Worm (Caenorhabditis elegans): ENCODE measurements around the gene skr-21.

ce11 chrX:13210478-13210877 lies 16.0 kb downstream of the skr-21 start:
- TF ChIP-seq B0310.2 (tag; optimal IDR thresholded peaks at IDR 0.05): no peak
- TF ChIP-seq hmbx-1 (tag; optimal IDR thresholded peaks at IDR 0.05): no peak
- no peak for TF ChIP-seq ceh-36 (tag; optimal IDR thresholded peaks at IDR 0.05)
- TF ChIP-seq ama-1 (optimal IDR thresholded peaks at IDR 0.05): no peak
- no peak for TF ChIP-seq tra-4 (tag; optimal IDR thresholded peaks at IDR 0.05)
- no peak for TF ChIP-seq tbx-37 (GFP tag; conservative IDR thresholded peaks at IDR 0.05)
- TF ChIP-seq scrt-1 (GFP tag; IDR thresholded peaks at IDR 0.05): no peak
- no peak for TF ChIP-seq flt-1 (GFP tag; IDR thresholded peaks at IDR 0.05)
- TF ChIP-seq pes-1 (GFP tag; IDR thresholded peaks at IDR 0.05): no peak
- no peak for TF ChIP-seq ets-7 (tag; optimal IDR thresholded peaks at IDR 0.05)
- no peak for TF ChIP-seq aly-1 (tag; optimal IDR thresholded peaks at IDR 0.05)

Data from whole organism, early embryonic.